Worm (Caenorhabditis elegans) whole organism, early embryonic: ENCODE measurements around the gene W08E12.7.

Experiments
- B0310.2 ChIP-seq: sonication (generic microtip); optimal IDR thresholded peaks from 2 replicates; lab custom pipeline; 2016; ENCODE audit warnings: mild to moderate bottlenecking, missing genetic modification characterization, missing compliant biosample characterization
- aly-1 ChIP-seq: sonication (generic microtip); optimal IDR thresholded peaks from 2 replicates; lab custom pipeline; 2016; ENCODE audit warnings: missing genetic modification characterization, missing compliant biosample characterization
- ama-1 ChIP-seq: fragments of 150-350 bp; optimal IDR thresholded peaks from 2 replicates; lab custom pipeline; 2014
- hmbx-1 ChIP-seq: sonication (generic microtip); optimal IDR thresholded peaks from 2 replicates; lab custom pipeline; 2016; ENCODE audit warnings: mild to moderate bottlenecking, missing genetic modification characterization, missing compliant biosample characterization
- hnd-1 ChIP-seq: sonication (generic microtip); optimal IDR thresholded peaks from 2 replicates; lab custom pipeline; 2016; ENCODE audit warnings: missing genetic modification characterization, missing compliant biosample characterization
- scrt-1 ChIP-seq: fragments of 200-800 bp; sonication (Bioruptor generic); IDR thresholded peaks from 2 replicates; pipeline ENCODE4 v1.3.6; 2022; ENCODE audit warnings: missing genetic modification characterization, missing compliant biosample characterization
- tbx-37 ChIP-seq: fragments of 200-800 bp; sonication (Bioruptor generic); conservative IDR thresholded peaks from 2 replicates; pipeline ENCODE4 v1.3.6; 2022; ENCODE audit warnings: missing genetic modification reagents, missing genetic modification characterization, missing compliant biosample characterization

DNA sequence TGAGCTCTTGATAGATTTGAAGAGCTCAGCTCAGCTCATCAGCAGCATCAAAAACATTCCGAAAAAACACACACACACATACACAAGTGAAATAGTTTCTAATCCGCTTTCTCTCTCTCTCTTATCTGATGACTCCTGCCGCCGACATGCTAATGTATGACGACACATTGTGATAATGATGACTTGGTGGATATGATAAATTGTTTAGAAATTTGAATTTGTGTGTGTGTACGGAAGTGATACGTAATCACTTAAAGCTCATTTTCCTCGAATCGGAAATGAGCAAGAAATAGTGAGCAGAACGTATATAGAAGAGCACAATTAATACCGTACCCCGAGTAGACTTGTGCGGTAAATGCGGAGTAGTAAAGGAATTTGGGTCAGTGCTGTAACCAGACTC lies 48.1 kb upstream of the W08E12.7 start:
- TF ChIP-seq B0310.2 (no peak), ama-1 (lab: Kevin White, UChicago) (no peak), aly-1 (tag; lab: Kevin White, UChicago) (no peak), hmbx-1 (tag; lab: Kevin White, UChicago) (no peak), scrt-1 (GFP tag; lab: Robert Waterston, UW) (no peak), hnd-1 (tag; lab: Kevin White, UChicago) (no peak), tbx-37 (GFP tag; lab: Robert Waterston, UW) (no peak)
